Worm (Caenorhabditis elegans) whole organism, young adult: ENCODE data around the gene clc-4.

Experiments used
- B0019.2 ChIP-seq: fragments of 200-800 bp; sonication (Bioruptor generic); conservative IDR thresholded peaks from 2 replicates; pipeline ENCODE4 v1.3.6; 2022; ENCODE audit warnings: missing genetic modification reagents, missing genetic modification characterization, missing compliant biosample characterization
- B0261.1 ChIP-seq: sonication (generic microtip); optimal IDR thresholded peaks from 2 replicates; lab custom pipeline; 2016; ENCODE audit warnings: mild to moderate bottlenecking, missing genetic modification characterization, moderate library complexity, missing compliant biosample characterization
- C06A6.2 ChIP-seq: fragments of 200-800 bp; sonication (Bioruptor generic); conservative IDR thresholded peaks from 2 replicates; pipeline ENCODE4 v1.3.6; 2022; ENCODE audit warnings: missing genetic modification characterization, missing compliant biosample characterization
- D2030.7 ChIP-seq: fragments of 200-800 bp; sonication (Bioruptor generic); IDR thresholded peaks from 2 replicates; pipeline ENCODE4 v1.3.6; 2022; ENCODE audit warnings: missing genetic modification reagents, missing genetic modification characterization, missing compliant biosample characterization
- K11D2.4 ChIP-seq: fragments of 200-800 bp; sonication (Bioruptor generic); IDR thresholded peaks from 2 replicates; pipeline ENCODE4 v1.3.6; 2022; ENCODE audit warnings: missing genetic modification reagents, missing genetic modification characterization, missing compliant biosample characterization
- K12H6.12 ChIP-seq: fragments of 200-800 bp; sonication (Bioruptor generic); optimal IDR thresholded peaks from 2 replicates; lab custom pipeline; 2018; ENCODE audit warnings: mild to moderate bottlenecking, missing genetic modification characterization, missing compliant biosample characterization
- Y95B8A.8 ChIP-seq: fragments of 200-800 bp; sonication (Bioruptor generic); IDR thresholded peaks from 2 replicates; pipeline ENCODE4 v1.3.6; 2022; ENCODE audit warnings: missing genetic modification reagents, missing genetic modification characterization, missing compliant biosample characterization
- ZK185.1 ChIP-seq: sonication (generic microtip); optimal IDR thresholded peaks from 2 replicates; lab custom pipeline; 2016; ENCODE audit warnings: mild to moderate bottlenecking, missing genetic modification characterization, missing compliant biosample characterization; ENCODE audit not compliant: poor library complexity, severe bottlenecking
- aptf-3 ChIP-seq: fragments of 200-800 bp; sonication (Bioruptor generic); IDR thresholded peaks from 2 replicates; pipeline ENCODE4 v1.3.6; 2022; ENCODE audit warnings: missing genetic modification characterization, missing compliant biosample characterization
- atf-7 ChIP-seq: sonication (generic microtip); optimal IDR thresholded peaks from 2 replicates; lab custom pipeline; 2017; ENCODE audit warnings: mild to moderate bottlenecking, missing genetic modification characterization, missing compliant biosample characterization
- athp-1 ChIP-seq: sonication (generic microtip); optimal IDR thresholded peaks from 2 replicates; lab custom pipeline; 2017; ENCODE audit warnings: mild to moderate bottlenecking, missing genetic modification characterization, missing compliant biosample characterization
- attf-3 ChIP-seq: fragments of 200-800 bp; sonication (Bioruptor generic); conservative IDR thresholded peaks from 2 replicates; pipeline ENCODE4 v1.3.6; 2022; ENCODE audit warnings: missing genetic modification reagents, missing genetic modification characterization, missing compliant biosample characterization
- bed-1 ChIP-seq: fragments of 200-800 bp; sonication (Bioruptor generic); IDR thresholded peaks from 2 replicates; pipeline ENCODE4 v1.3.6; 2022; ENCODE audit warnings: missing genetic modification reagents, missing genetic modification characterization, missing compliant biosample characterization
- cebp-1 ChIP-seq, 2 experiments: fragments of 200-800 bp in 1 of 2; sonication (Bioruptor generic) in 1 of 2; sonication (generic microtip) in 1 of 2; IDR thresholded peaks in 1 of 2; optimal IDR thresholded peaks in 1 of 2; 2 replicates each; pipeline versions ENCODE4 v1.3.6 to Lab custom; 2017 to 2022; ENCODE audit warnings: missing compliant biosample characterization in 2 of 2, missing genetic modification characterization in 2 of 2, mild to moderate bottlenecking in 1 of 2, missing genetic modification reagents in 1 of 2, moderate library complexity in 1 of 2
- ceh-27 ChIP-seq: fragments of 200-800 bp; sonication (Bioruptor generic); optimal IDR thresholded peaks from 2 replicates; lab custom pipeline; 2018; ENCODE audit warnings: mild to moderate bottlenecking, missing genetic modification characterization, moderate library complexity, missing compliant biosample characterization
- die-1 ChIP-seq: sonication (generic microtip); optimal IDR thresholded peaks from 2 replicates; lab custom pipeline; 2016; ENCODE audit warnings: missing genotype, mild to moderate bottlenecking, missing genetic modification characterization, missing compliant biosample characterization
- dox-1 ChIP-seq: fragments of 200-800 bp; sonication (Bioruptor generic); IDR thresholded peaks from 2 replicates; pipeline ENCODE4 v1.3.6; 2022; ENCODE audit warnings: missing genetic modification reagents, missing genetic modification characterization, missing compliant biosample characterization
- dpff-1 ChIP-seq: sonication (generic microtip); optimal IDR thresholded peaks from 2 replicates; lab custom pipeline; 2017; ENCODE audit warnings: mild to moderate bottlenecking, missing genetic modification characterization, missing compliant biosample characterization
- egl-44 ChIP-seq: fragments of 200-800 bp; sonication (Bioruptor generic); IDR thresholded peaks from 2 replicates; pipeline ENCODE4 v1.3.6; 2022; ENCODE audit warnings: missing genetic modification reagents, missing genetic modification characterization, missing compliant biosample characterization
- him-1 ChIP-seq: sonication (generic microtip); optimal IDR thresholded peaks from 2 replicates; lab custom pipeline; 2016; ENCODE audit warnings: missing genotype, missing genetic modification reagents, missing genetic modification characterization, missing compliant biosample characterization
- hlh-26 ChIP-seq: fragments of 200-800 bp; sonication (Bioruptor generic); conservative IDR thresholded peaks from 2 replicates; pipeline ENCODE4 v1.3.6; 2022; ENCODE audit warnings: missing genetic modification reagents, missing genetic modification characterization, missing compliant biosample characterization
- hmg-1.2 ChIP-seq: fragments of 200-800 bp; sonication (Bioruptor generic); IDR thresholded peaks from 2 replicates; pipeline ENCODE4 v1.3.6; 2022; ENCODE audit warnings: missing genetic modification reagents, missing genetic modification characterization, missing compliant biosample characterization
- lag-1 ChIP-seq: fragments of 200-800 bp; sonication (Bioruptor generic); IDR thresholded peaks from 2 replicates; pipeline ENCODE4 v1.3.6; 2022; ENCODE audit warnings: missing genetic modification reagents, missing genetic modification characterization, missing compliant biosample characterization
- let-607 ChIP-seq, 2 experiments: fragments of 200-800 bp in 1 of 2; sonication (Bioruptor generic) in 1 of 2; sonication (generic microtip) in 1 of 2; optimal IDR thresholded peaks; 2 replicates each; lab custom pipeline; 2016 to 2018; ENCODE audit warnings: mild to moderate bottlenecking in 2 of 2, missing compliant biosample characterization in 2 of 2, missing genetic modification characterization in 2 of 2, moderate library complexity in 2 of 2, missing genotype in 1 of 2
- lin-26 ChIP-seq: fragments of 200-800 bp; sonication (Bioruptor generic); IDR thresholded peaks from 2 replicates; pipeline ENCODE4 v1.3.6; 2022; ENCODE audit warnings: missing genetic modification reagents, missing genetic modification characterization, missing compliant biosample characterization
- lin-54 ChIP-seq: fragments of 200-800 bp; sonication (Bioruptor generic); optimal IDR thresholded peaks from 2 replicates; lab custom pipeline; 2018; ENCODE audit warnings: mild to moderate bottlenecking, missing genetic modification characterization, missing compliant biosample characterization
- lsy-27 ChIP-seq: sonication (generic microtip); optimal IDR thresholded peaks from 2 replicates; lab custom pipeline; 2017; ENCODE audit warnings: missing genetic modification characterization, mild to moderate bottlenecking, missing compliant biosample characterization, antibody characterized with exemption, missing genotype, borderline replicate concordance; ENCODE audit not compliant: insufficient read depth
- mcd-1 ChIP-seq: fragments of 200-800 bp; sonication (Bioruptor generic); IDR thresholded peaks from 2 replicates; pipeline ENCODE4 v1.3.6; 2022; ENCODE audit warnings: missing genetic modification reagents, missing genetic modification characterization, missing compliant biosample characterization
- mes-4 ChIP-seq: sonication (generic microtip); optimal IDR thresholded peaks from 2 replicates; lab custom pipeline; 2016; ENCODE audit warnings: missing genotype, missing genetic modification characterization, missing compliant biosample characterization
- nfyb-1 ChIP-seq: fragments of 200-800 bp; sonication (Bioruptor generic); IDR thresholded peaks from 2 replicates; pipeline ENCODE4 v1.3.6; 2022; ENCODE audit warnings: missing genetic modification reagents, missing genetic modification characterization, missing compliant biosample characterization
- nhr-120 ChIP-seq: fragments of 200-800 bp; sonication (Bioruptor generic); IDR thresholded peaks from 2 replicates; pipeline ENCODE4 v1.3.6; 2022; ENCODE audit warnings: missing genetic modification characterization, missing compliant biosample characterization
- pbrm-1 ChIP-seq: fragments of 200-800 bp; sonication (Bioruptor generic); IDR thresholded peaks from 2 replicates; pipeline ENCODE4 v1.3.6; 2022; ENCODE audit warnings: missing genetic modification reagents, missing genetic modification characterization, missing compliant biosample characterization
- rcor-1 ChIP-seq: fragments of 200-800 bp; sonication (Bioruptor generic); IDR thresholded peaks from 2 replicates; pipeline ENCODE4 v1.3.6; 2022; ENCODE audit warnings: missing genetic modification reagents, missing genetic modification characterization, missing compliant biosample characterization
- repo-1 ChIP-seq: sonication (generic microtip); optimal IDR thresholded peaks from 2 replicates; lab custom pipeline; 2017; ENCODE audit warnings: mild to moderate bottlenecking, missing genetic modification characterization, missing compliant biosample characterization
- sea-2 ChIP-seq: fragments of 200-800 bp; sonication (Bioruptor generic); IDR thresholded peaks from 2 replicates; pipeline ENCODE4 v1.3.6; 2022; ENCODE audit warnings: missing genetic modification characterization, missing compliant biosample characterization
- snpc-1.1 ChIP-seq: sonication (generic microtip); optimal IDR thresholded peaks from 2 replicates; lab custom pipeline; 2017; ENCODE audit warnings: missing genetic modification characterization, mild to moderate bottlenecking, missing compliant biosample characterization, antibody characterized with exemption, moderate library complexity, missing genotype, missing genetic modification reagents; ENCODE audit not compliant: insufficient read depth
- tbx-9 ChIP-seq: sonication (generic microtip); optimal IDR thresholded peaks from 2 replicates; lab custom pipeline; 2016; ENCODE audit warnings: borderline replicate concordance, missing genetic modification characterization, inconsistent platforms, missing compliant biosample characterization
- unc-62 ChIP-seq: fragments of 150-350 bp; optimal IDR thresholded peaks from 2 replicates; lab custom pipeline; 2014; ENCODE audit warnings: missing biosample characterization, missing genetic modification reagents, missing genetic modification characterization
- ztf-26 ChIP-seq: sonication (generic microtip); optimal IDR thresholded peaks from 2 replicates; lab custom pipeline; 2017; ENCODE audit warnings: missing genetic modification characterization, missing compliant biosample characterization
- ztf-6 ChIP-seq: fragments of 200-800 bp; sonication (Bioruptor generic); IDR thresholded peaks from 2 replicates; pipeline ENCODE4 v1.3.6; 2022; ENCODE audit warnings: missing genetic modification reagents, missing genetic modification characterization, missing compliant biosample characterization

clc-4 gene

ce11 chrX:10821160-10821559, 37.4 kb upstream of the clc-4 start (continued):
- TF ChIP-seq ztf-6 = no peak
- TF ChIP-seq egl-44 (GFP tag; lab: Robert Waterston, UW) = 0 out of 2 replicates have a peak, but pooled peaks have one; percentile 31
- TF ChIP-seq mes-4 (tag; lab: Kevin White, UChicago) = no peak
- peak; percentile 87 for TF ChIP-seq him-1 (tag; lab: Kevin White, UChicago)
- TF ChIP-seq K11D2.4 (GFP tag; lab: Robert Waterston, UW) = peak; percentile 65; the same call in 1 of the 2 replicates
- TF ChIP-seq nhr-120 (GFP tag; lab: Robert Waterston, UW) = no peak
- no peak for TF ChIP-seq sea-2
- no peak for TF ChIP-seq bed-1 (GFP tag; lab: Robert Waterston, UW)
- TF ChIP-seq K12H6.12 (tag; lab: Kevin White, UChicago) = peak; percentile 11
- peak; percentile 84 for TF ChIP-seq die-1
- no peak for TF ChIP-seq snpc-1.1 (tag; lab: Kevin White, UChicago)
- no peak for TF ChIP-seq lin-54 (GFP tag; lab: Kevin White, UChicago)
- TF ChIP-seq let-607 (tag; optimal IDR thresholded peaks at IDR 0.05; lab: Kevin White, UChicago) = no peak
- TF ChIP-seq aptf-3 (GFP tag; lab: Robert Waterston, UW) = peak; percentile 78; the same call in 1 of the 2 replicates
- TF ChIP-seq repo-1 (tag; lab: Kevin White, UChicago) = no peak
- peak; percentile 87 for TF ChIP-seq nfyb-1 (GFP tag; lab: Robert Waterston, UW)
- peak; percentile 93 for TF ChIP-seq B0261.1
- peak; percentile 68 for TF ChIP-seq athp-1 (tag; lab: Kevin White, UChicago)
- TF ChIP-seq B0019.2 = 0 out of 2 replicates have a peak, but pooled peaks have one; percentile 23
- TF ChIP-seq dox-1 (GFP tag; lab: Robert Waterston, UW) = peak; percentile 85
- TF ChIP-seq D2030.7 (GFP tag; lab: Robert Waterston, UW) = no peak; the same call in 1 of the 2 replicates
- TF ChIP-seq ztf-26 (tag; lab: Kevin White, UChicago) = peak; percentile 59
- TF ChIP-seq lsy-27 (tag; lab: Kevin White, UChicago) = no peak
- no peak for TF ChIP-seq attf-3
- TF ChIP-seq C06A6.2 (GFP tag; lab: Robert Waterston, UW) = 0 out of 2 replicates have a peak, but pooled peaks have one; percentile 45
- peak; percentile 76 for TF ChIP-seq hmg-1.2 (GFP tag; lab: Robert Waterston, UW)
- TF ChIP-seq tbx-9 (tag; lab: Kevin White, UChicago) = no peak
- 0 out of 2 replicates have a peak, but pooled peaks have one; percentile 53 for TF ChIP-seq Y95B8A.8 (GFP tag; lab: Robert Waterston, UW)
- no peak for TF ChIP-seq dpff-1 (tag; lab: Kevin White, UChicago)
- peak; percentile 66; the same call in 1 of the 2 replicates for TF ChIP-seq mcd-1 (GFP tag; lab: Robert Waterston, UW)
- TF ChIP-seq cebp-1 (GFP tag; IDR thresholded peaks at IDR 0.05; lab: Robert Waterston, UW) = no peak; the same call in 1 of the 2 replicates
- TF ChIP-seq cebp-1 (tag; optimal IDR thresholded peaks at IDR 0.05; lab: Kevin White, UChicago) = no peak
- peak; percentile 63 for TF ChIP-seq ceh-27
- peak; percentile 95 for TF ChIP-seq lin-26 (GFP tag; lab: Robert Waterston, UW)
- TF ChIP-seq atf-7 = peak; percentile 29
- peak; percentile 87 for TF ChIP-seq pbrm-1
- no peak for TF ChIP-seq unc-62 (GFP tag; lab: Kevin White, UChicago)
- no peak for TF ChIP-seq lag-1 (GFP tag; lab: Robert Waterston, UW)
- TF ChIP-seq rcor-1 (GFP tag; lab: Robert Waterston, UW) = peak; percentile 50
- TF ChIP-seq hlh-26 (GFP tag; lab: Robert Waterston, UW) = no peak
- TF ChIP-seq ZK185.1 (tag; lab: Kevin White, UChicago) = peak; percentile 81
